Fruit fly (Drosophila melanogaster) whole organism, adult: ENCODE results near the gene CG42728.

Source experiments
- CG11617 ChIP-seq: fragments of 200-800 bp; sonication (Bioruptor generic); optimal IDR thresholded peaks from 2 replicates; lab custom pipeline; 2017; ENCODE audit warnings: mild to moderate bottlenecking, missing biosample characterization, missing genetic modification reagents, missing genetic modification characterization
- CG12768 ChIP-seq: fragments of 200-800 bp; sonication (Bioruptor generic); optimal IDR thresholded peaks from 2 replicates; lab custom pipeline; 2017; ENCODE audit warnings: missing biosample characterization, missing genetic modification characterization, mild to moderate bottlenecking, moderate library complexity, missing genetic modification reagents
- CG14711 ChIP-seq: fragments of 200-800 bp; sonication (Bioruptor generic); optimal IDR thresholded peaks from 2 replicates; lab custom pipeline; 2018; ENCODE audit warnings: missing biosample characterization, mild to moderate bottlenecking, missing genetic modification characterization, moderate library complexity
- CG1620 ChIP-seq: fragments of 200-800 bp; sonication (Bioruptor generic); optimal IDR thresholded peaks from 2 replicates; lab custom pipeline; 2016; ENCODE audit warnings: missing biosample characterization, missing genetic modification characterization
- CG33017 ChIP-seq: fragments of 200-800 bp; sonication (Bioruptor generic); optimal IDR thresholded peaks from 2 replicates; lab custom pipeline; 2018; ENCODE audit warnings: missing biosample characterization, mild to moderate bottlenecking, missing genetic modification characterization, moderate library complexity
- CG5204 ChIP-seq: fragments of 200-800 bp; sonication (Bioruptor generic); optimal IDR thresholded peaks from 2 replicates; lab custom pipeline; 2016; ENCODE audit warnings: missing biosample characterization, missing genetic modification characterization
- CG7045 ChIP-seq: fragments of 200-800 bp; sonication (Bioruptor generic); optimal IDR thresholded peaks from 2 replicates; lab custom pipeline; 2017; ENCODE audit warnings: missing biosample characterization, mild to moderate bottlenecking, missing genetic modification characterization
- CG7101 ChIP-seq: fragments of 200-800 bp; sonication (Bioruptor generic); optimal IDR thresholded peaks from 2 replicates; lab custom pipeline; 2018; ENCODE audit warnings: missing biosample characterization, mild to moderate bottlenecking, missing genetic modification characterization, moderate library complexity
- Clk ChIP-seq: fragments of 200-800 bp; sonication (Bioruptor generic); optimal IDR thresholded peaks from 2 replicates; lab custom pipeline; 2017; ENCODE audit warnings: missing biosample characterization, missing genetic modification characterization
- Crg-1 ChIP-seq: fragments of 200-800 bp; sonication (Bioruptor generic); optimal IDR thresholded peaks from 2 replicates; lab custom pipeline; 2016; ENCODE audit warnings: missing biosample characterization, missing genetic modification characterization
- Hr96 ChIP-seq: fragments of 200-800 bp; sonication (Bioruptor generic); optimal IDR thresholded peaks from 2 replicates; lab custom pipeline; 2016; ENCODE audit warnings: missing biosample characterization, missing genetic modification characterization
- Mnt ChIP-seq: fragments of 200-800 bp; sonication (Bioruptor generic); optimal IDR thresholded peaks from 2 replicates; lab custom pipeline; 2016; ENCODE audit warnings: missing biosample characterization, mild to moderate bottlenecking, missing genetic modification characterization
- bab1 ChIP-seq: fragments of 200-800 bp; sonication (Bioruptor generic); optimal IDR thresholded peaks from 3 replicates; lab custom pipeline; 2019; ENCODE audit warnings: missing biosample characterization, mild to moderate bottlenecking, missing genetic modification characterization, moderate library complexity
- cic ChIP-seq: fragments of 200-800 bp; sonication (Bioruptor generic); optimal IDR thresholded peaks from 2 replicates; lab custom pipeline; 2017; ENCODE audit warnings: missing biosample characterization, mild to moderate bottlenecking, missing genetic modification characterization, moderate library complexity
- cnc ChIP-seq, 2 experiments: fragments of >200 bp; optimal IDR thresholded peaks; 2 replicates each; lab custom pipeline; 2017
- kay ChIP-seq: fragments of 200-800 bp; sonication (Bioruptor generic); peaks from one replicate; lab custom pipeline; 2016; ENCODE audit warnings: missing biosample characterization, missing genetic modification characterization, borderline replicate concordance
- ovo ChIP-seq: fragments of 200-800 bp; sonication (Bioruptor generic); optimal IDR thresholded peaks from 2 replicates; lab custom pipeline; 2016; ENCODE audit warnings: missing biosample characterization, missing genetic modification characterization
- pad ChIP-seq: fragments of 200-800 bp; sonication (Bioruptor generic); optimal IDR thresholded peaks from 3 replicates; lab custom pipeline; 2017; ENCODE audit warnings: missing biosample characterization, missing genetic modification characterization, mild to moderate bottlenecking, moderate library complexity, missing genetic modification reagents
- tj ChIP-seq: fragments of 200-800 bp; sonication (Bioruptor generic); optimal IDR thresholded peaks from 3 replicates; lab custom pipeline; 2017; ENCODE audit warnings: missing biosample characterization, mild to moderate bottlenecking, missing genetic modification characterization, moderate library complexity
- toe ChIP-seq: fragments of 200-800 bp; sonication (Bioruptor generic); optimal IDR thresholded peaks from 2 replicates; lab custom pipeline; 2016; ENCODE audit warnings: missing biosample characterization, missing genetic modification characterization

CG42728 gene

DNA sequence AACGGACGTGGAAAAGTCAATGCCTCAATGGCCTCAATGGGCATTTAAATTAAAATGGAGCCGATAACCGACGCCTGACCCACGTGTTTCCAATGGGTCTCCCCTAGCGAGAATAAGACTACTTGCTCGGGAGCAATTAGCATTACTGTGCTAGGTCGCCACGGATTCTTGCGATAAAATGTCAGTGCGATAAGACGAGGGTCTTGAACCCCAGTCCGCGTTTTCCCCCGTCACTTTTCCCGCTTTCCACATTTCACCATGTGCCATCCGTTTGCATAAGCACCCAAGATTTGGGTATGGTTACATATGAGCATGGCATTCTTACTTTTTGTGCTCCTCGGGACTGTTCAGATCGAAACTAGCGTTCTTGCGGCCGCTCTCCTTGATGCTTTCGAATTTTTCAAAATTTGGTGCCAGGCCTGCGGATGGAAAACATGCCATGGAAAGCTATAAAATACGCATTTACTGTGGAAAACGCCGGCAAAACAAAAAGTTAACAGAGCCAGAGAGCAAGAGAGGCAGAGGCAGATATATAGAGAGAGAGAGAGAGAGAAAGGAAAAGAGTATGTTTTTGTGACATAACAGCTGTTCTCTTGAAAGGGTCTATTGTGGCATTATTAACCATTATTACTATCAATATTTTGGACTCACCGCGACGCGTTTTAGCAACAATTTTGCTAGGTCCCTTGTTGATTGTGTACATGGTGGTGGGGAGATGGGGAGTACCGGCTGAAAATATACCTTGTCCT is 20.7 kb downstream of the CG42728 start:
- TF ChIP-seq Hr96 (GFP tag; lab: Kevin White, UChicago) (no peak), cic (GFP tag; lab: Kevin White, UChicago) (no peak), toe (no peak), CG14711 (tag; lab: Kevin White, UChicago) (no peak), CG7045 (GFP tag; lab: Kevin White, UChicago) (no peak), Clk (GFP tag; lab: Kevin White, UChicago) (no peak), Crg-1 (GFP tag; lab: Kevin White, UChicago) (no peak), ovo (GFP tag; lab: Kevin White, UChicago) (no peak), CG11617 (no peak), CG5204 (GFP tag; lab: Kevin White, UChicago) (no peak), CG7101 (no peak), tj (GFP tag; lab: Kevin White, UChicago) (no peak), CG33017 (tag; lab: Kevin White, UChicago) (no peak), bab1 (GFP tag; lab: Kevin White, UChicago) (no peak), pad (GFP tag; lab: Kevin White, UChicago) (no peak), CG1620 (GFP tag; lab: Kevin White, UChicago) (no peak)

DNA sequence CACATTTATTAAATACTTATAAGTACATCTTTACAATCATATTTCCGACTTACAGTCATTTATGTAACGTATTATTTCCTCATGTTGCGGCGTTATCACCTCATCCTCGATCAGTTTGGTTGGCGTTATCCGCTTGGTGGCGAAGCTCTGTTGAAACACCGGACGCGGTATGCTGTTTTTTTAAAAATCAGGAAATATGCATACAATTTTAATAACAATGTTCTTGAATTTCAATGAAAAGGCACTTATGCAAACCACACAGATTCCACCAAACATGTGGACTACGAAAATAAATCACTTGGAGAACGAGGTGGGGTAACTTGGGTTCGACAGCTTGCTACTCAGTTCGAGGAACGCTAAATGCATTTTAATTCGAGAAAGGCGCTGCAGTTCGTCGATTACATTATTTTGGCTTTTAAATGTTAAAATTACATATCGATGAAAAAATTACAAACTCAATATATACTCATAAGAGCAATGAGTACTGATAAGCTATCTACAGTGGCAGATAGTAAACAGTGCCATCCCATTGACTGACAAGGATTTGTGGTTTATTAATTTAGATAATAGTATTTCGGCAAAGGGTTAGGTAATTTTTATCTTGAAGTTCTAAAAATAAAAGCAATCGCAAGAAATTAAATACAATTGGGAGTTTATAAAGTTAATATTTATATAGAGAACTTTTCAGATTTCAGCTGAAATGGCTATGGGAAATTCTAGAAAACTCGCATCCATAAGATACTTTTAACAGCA is 21.6 kb downstream of the CG42728 start:
- TF ChIP-seq CG7101, result no peak
- peak; percentile 53 for TF ChIP-seq cic (GFP tag; lab: Kevin White, UChicago)

DNA sequence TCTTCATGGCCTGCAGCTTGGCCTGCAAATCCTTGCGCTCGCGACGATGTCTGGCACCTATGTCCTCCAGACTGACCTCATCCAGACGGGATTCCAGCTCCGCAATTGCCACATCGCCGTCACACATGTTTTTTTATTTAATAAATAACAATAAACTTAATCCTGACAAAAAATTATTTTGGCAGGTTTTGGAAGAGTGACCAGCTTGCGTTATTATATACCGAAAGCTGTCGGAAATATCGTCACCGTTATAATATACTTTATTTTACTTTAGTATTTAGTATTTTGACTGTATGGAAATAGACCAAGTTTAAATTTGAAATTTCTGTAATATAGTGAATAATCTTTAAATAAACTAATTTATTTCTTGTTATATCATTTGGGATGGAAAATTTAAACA is 23.3 kb downstream of the CG42728 start, which contains the start of gene CG7857:
Gene CG7857 (minus strand): TSS at position 208 of the 400 bp plus-strand sequence.
- TF ChIP-seq CG7101 (no peak), CG7045 (GFP tag; lab: Kevin White, UChicago) (no peak), Hr96 (GFP tag; lab: Kevin White, UChicago) (no peak), ovo (GFP tag; lab: Kevin White, UChicago) (no peak), CG11617 (no peak), CG14711 (tag; lab: Kevin White, UChicago) (no peak), tj (GFP tag; lab: Kevin White, UChicago) (no peak), toe (no peak), Crg-1 (GFP tag; lab: Kevin White, UChicago) (no peak), Clk (GFP tag; lab: Kevin White, UChicago) (no peak)

DNA sequence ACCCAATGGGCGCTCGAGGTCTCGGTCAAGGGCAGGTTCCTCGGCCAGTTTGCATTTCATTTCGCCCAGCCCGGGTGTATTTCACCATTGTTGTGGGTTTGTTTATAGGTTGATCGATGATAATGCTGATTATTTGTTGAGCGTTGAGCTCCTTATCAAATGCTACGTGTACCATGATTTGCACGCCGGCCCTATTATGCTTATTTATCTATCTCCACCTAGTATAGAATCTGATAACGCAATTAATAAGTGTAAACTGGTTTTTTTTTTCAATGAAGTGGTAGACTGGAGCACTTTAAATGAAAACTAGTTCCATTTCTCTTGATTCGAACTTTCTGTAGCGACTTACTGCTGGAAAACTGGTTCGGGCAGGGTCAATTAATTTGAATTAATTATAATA is 25.7 kb downstream of the CG42728 start:
- no peak for TF ChIP-seq toe
- no peak for TF ChIP-seq kay
- peak; percentile 8 for TF ChIP-seq cic (GFP tag; lab: Kevin White, UChicago)
- TF ChIP-seq CG1620 (GFP tag; lab: Kevin White, UChicago), result no peak
- no peak for TF ChIP-seq bab1 (GFP tag; lab: Kevin White, UChicago)
- no peak for TF ChIP-seq CG7045 (GFP tag; lab: Kevin White, UChicago)
- no peak for TF ChIP-seq CG14711 (tag; lab: Kevin White, UChicago)

DNA sequence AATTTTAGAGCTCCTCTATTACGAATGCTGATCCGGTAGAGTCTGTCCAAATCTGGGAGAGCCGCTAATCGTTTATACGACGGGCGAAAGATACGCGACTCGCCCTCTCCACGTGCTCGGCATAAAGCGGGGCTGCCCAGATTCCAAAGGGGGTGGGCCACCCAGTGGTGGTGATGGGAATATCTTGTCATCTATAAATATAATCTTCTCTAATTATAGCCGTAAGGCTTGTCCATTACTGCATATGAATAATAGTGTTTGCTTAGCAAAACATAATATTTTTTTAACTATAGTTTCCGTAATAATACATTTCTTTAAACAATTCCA is 26.4 kb downstream of the CG42728 start:
- peak; percentile 60 for TF ChIP-seq Mnt (GFP tag; lab: Kevin White, UChicago)
- peak; percentile 9 for TF ChIP-seq cic (GFP tag; lab: Kevin White, UChicago)
- peak; percentile 27 for TF ChIP-seq CG12768 (GFP tag; lab: Kevin White, UChicago)
- TF ChIP-seq ovo (GFP tag; lab: Kevin White, UChicago), result no peak

DNA sequence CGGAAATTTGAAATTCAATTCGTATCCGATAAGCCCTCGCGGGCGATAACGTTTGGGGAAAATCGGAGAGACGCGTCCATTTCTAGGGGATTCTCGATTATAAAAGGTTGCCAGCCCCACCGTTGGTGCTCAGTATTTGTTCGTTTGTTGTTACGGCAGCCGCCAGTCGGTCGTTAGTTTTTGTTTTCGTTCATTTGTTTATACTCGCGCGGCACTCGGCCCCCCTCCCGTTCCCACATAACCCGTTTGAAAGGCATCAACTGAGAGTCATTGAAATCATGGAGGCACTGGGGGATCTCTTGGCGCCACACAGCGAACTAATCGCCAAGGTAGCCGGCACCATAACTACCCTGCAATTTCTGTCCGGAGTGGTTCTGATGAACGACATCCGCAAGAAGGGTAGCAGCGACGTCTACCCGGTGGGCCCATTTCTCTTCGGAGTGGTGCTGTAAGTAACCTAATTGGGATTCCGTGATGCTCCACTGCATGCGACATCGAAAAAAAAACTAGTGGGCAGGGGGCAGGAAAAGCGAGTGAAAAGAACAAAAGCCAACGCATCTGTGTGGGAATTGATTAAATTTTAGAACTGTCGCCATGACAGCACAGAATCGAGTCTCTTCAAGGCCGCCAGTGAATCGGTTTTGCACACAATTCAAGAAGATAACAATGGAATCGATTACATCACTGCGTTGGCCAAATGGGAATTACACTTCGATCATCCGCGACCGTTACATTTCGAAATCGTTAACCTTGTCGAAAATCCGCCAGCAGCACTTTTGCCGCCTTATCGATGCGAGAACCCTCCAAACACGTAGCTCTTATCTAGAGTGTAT is 27.0 kb downstream of the CG42728 start, which contains the start of gene CG7272:
Gene CG7272 (plus strand): TSS at position 126 of the 833 bp plus-strand sequence.
- peak; percentile 82 for TF ChIP-seq cic (GFP tag; lab: Kevin White, UChicago)
- TF ChIP-seq Mnt (GFP tag; lab: Kevin White, UChicago), result peak; percentile 74
- TF ChIP-seq Crg-1 (GFP tag; lab: Kevin White, UChicago), result peak; percentile 0
- no peak for TF ChIP-seq bab1 (GFP tag; lab: Kevin White, UChicago)
- TF ChIP-seq Clk (GFP tag; lab: Kevin White, UChicago), result no peak
- TF ChIP-seq CG7101, result peak; percentile 22
- peak; percentile 21 for TF ChIP-seq CG33017 (tag; lab: Kevin White, UChicago)
- TF ChIP-seq cnc (optimal IDR thresholded peaks at IDR 0.05; lab: Kevin White, UChicago), result peak in 1 of 2 experiments; percentile 63
- TF ChIP-seq CG12768 (GFP tag; lab: Kevin White, UChicago), result peak; percentile 43
- TF ChIP-seq toe, result no peak
- TF ChIP-seq CG11617, result peak; percentile 16
